Worm (Caenorhabditis elegans) whole organism, young adult: Measurements from ENCODE around the gene abcf-2.

Experiments used
- F10E7.11 ChIP-seq: sonication (generic microtip); optimal IDR thresholded peaks from 2 replicates; lab custom pipeline; 2017; ENCODE audit warnings: mild to moderate bottlenecking, missing genetic modification characterization, moderate library complexity, missing compliant biosample characterization
- athp-1 ChIP-seq: sonication (generic microtip); optimal IDR thresholded peaks from 2 replicates; lab custom pipeline; 2017; ENCODE audit warnings: mild to moderate bottlenecking, missing genetic modification characterization, missing compliant biosample characterization
- ceh-100 ChIP-seq: fragments of 200-800 bp; sonication (Bioruptor generic); IDR thresholded peaks from 2 replicates; pipeline ENCODE4 v1.3.6; 2022; ENCODE audit warnings: missing genetic modification reagents, missing genetic modification characterization, missing compliant biosample characterization
- gei-17 ChIP-seq: fragments of 200-800 bp; sonication (Bioruptor generic); optimal IDR thresholded peaks from 2 replicates; lab custom pipeline; 2018; ENCODE audit warnings: mild to moderate bottlenecking, missing genetic modification characterization, missing compliant biosample characterization
- hlh-12 ChIP-seq: sonication (generic microtip); optimal IDR thresholded peaks from 2 replicates; lab custom pipeline; 2016; ENCODE audit warnings: missing genetic modification characterization, missing compliant biosample characterization
- nhr-120 ChIP-seq: fragments of 200-800 bp; sonication (Bioruptor generic); IDR thresholded peaks from 2 replicates; pipeline ENCODE4 v1.3.6; 2022; ENCODE audit warnings: missing genetic modification characterization, missing compliant biosample characterization
- nhr-90 ChIP-seq: sonication (generic microtip); optimal IDR thresholded peaks from 2 replicates; lab custom pipeline; 2016; ENCODE audit warnings: missing genotype, mild to moderate bottlenecking, missing genetic modification characterization, missing compliant biosample characterization
- pha-4 ChIP-seq: fragments of 150-350 bp; sonication (generic microtip); optimal IDR thresholded peaks from 2 replicates; lab custom pipeline; 2014; ENCODE audit warnings: missing biosample characterization, missing genetic modification reagents, missing genetic modification characterization
- snpc-1.1 ChIP-seq: sonication (generic microtip); optimal IDR thresholded peaks from 2 replicates; lab custom pipeline; 2017; ENCODE audit warnings: missing genetic modification characterization, mild to moderate bottlenecking, missing compliant biosample characterization, antibody characterized with exemption, moderate library complexity, missing genotype, missing genetic modification reagents; ENCODE audit not compliant: insufficient read depth
- unc-130 ChIP-seq: sonication (generic microtip); optimal IDR thresholded peaks from 2 replicates; lab custom pipeline; 2016; ENCODE audit warnings: missing genetic modification reagents, missing genetic modification characterization, missing compliant biosample characterization
- ztf-6 ChIP-seq: fragments of 200-800 bp; sonication (Bioruptor generic); IDR thresholded peaks from 2 replicates; pipeline ENCODE4 v1.3.6; 2022; ENCODE audit warnings: missing genetic modification reagents, missing genetic modification characterization, missing compliant biosample characterization

DNA sequence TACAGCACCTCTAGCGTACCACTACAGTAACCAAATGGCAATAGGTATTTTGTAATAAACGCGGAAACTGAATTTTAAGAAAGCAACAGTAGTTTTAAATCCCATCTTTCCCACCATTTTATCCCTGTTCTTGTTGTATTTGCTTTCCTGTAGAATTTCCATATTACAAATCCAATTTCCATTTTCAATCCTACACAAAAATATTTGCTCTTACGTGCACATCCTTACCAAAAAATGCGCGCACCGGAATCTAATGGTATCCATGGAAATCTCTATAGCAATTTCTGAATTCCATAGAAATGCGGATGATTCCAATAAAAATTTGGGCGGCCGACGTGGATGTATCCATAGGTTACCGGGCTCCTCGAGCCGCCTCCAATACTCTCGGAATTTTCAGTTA lies 31.9 kb downstream of the abcf-2 start, which contains the start of gene trf-1:
- no peak for TF ChIP-seq pha-4
- TF ChIP-seq snpc-1.1, result no peak
- TF ChIP-seq hlh-12 (tag; lab: Kevin White, UChicago), result no peak
- no peak for TF ChIP-seq gei-17
- TF ChIP-seq ztf-6 (GFP tag; lab: Robert Waterston, UW), result no peak
- TF ChIP-seq unc-130 (GFP tag; lab: Kevin White, UChicago), result no peak
- TF ChIP-seq athp-1 (tag; lab: Kevin White, UChicago), result no peak
- TF ChIP-seq F10E7.11 (tag; lab: Kevin White, UChicago), result no peak
- TF ChIP-seq ceh-100 (GFP tag; lab: Robert Waterston, UW), result no peak
- TF ChIP-seq nhr-120 (GFP tag; lab: Robert Waterston, UW), result no peak
- no peak for TF ChIP-seq nhr-90 (tag; lab: Kevin White, UChicago)
